Worm (Caenorhabditis elegans): ENCODE data around the gene cest-26.

cest-26 gene

DNA sequence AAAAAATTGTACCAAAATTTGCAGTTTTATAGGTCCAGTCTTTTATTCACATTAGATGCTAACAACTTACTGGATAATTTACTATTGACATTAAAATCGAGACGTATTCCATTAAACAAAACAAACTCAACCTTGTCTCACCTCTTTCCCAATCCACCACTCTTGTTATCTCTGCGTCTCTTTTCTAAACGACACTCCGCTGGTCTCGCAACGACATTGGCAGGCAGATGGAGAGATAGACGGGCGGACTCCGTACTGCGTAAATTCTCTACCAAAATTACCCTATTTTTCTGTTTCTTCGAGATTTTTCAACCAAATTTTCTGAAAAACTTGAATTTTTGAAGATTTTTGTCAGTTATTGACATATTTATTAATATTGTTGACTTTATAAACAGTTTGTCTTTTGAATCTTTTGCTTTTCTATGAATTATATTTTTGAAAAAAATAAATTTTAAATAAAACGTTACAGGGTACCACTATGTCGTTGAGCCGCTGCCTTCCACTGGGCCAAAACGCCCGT, 31.9 kb upstream of the cest-26 start, which contains the start of gene asb-2 (continued):
- peak; percentile 70 for TF ChIP-seq grh-1 (GFP tag; IDR thresholded peaks at IDR 0.05)
- TF ChIP-seq pax-3 (tag; optimal IDR thresholded peaks at IDR 0.05), result peak; percentile 39
- TF ChIP-seq blmp-1 (tag; optimal IDR thresholded peaks at IDR 0.05), result no peak
- peak; percentile 92 for TF ChIP-seq nhr-85 (tag)
- TF ChIP-seq hlh-17 (GFP tag; optimal IDR thresholded peaks at IDR 0.05; ENCODE audit: borderline replicate concordance), result no peak
- TF ChIP-seq mdl-1 (tag; optimal IDR thresholded peaks at IDR 0.05), result peak in 1 of 2 experiments; percentile 87
- peak; percentile 88 for TF ChIP-seq unc-130 (tag; optimal IDR thresholded peaks at IDR 0.05)
- peak; percentile 86 for TF ChIP-seq tbx-2 (tag; optimal IDR thresholded peaks at IDR 0.05)
- no peak for TF ChIP-seq ztf-11 (tag; optimal IDR thresholded peaks at IDR 0.05)
- TF ChIP-seq C34B4.2 (tag; optimal IDR thresholded peaks at IDR 0.05), result no peak
- TF ChIP-seq C04F5.9 (tag; optimal IDR thresholded peaks at IDR 0.05), result peak; percentile 64
- no peak for TF ChIP-seq unc-98 (GFP tag; IDR thresholded peaks at IDR 0.05)
- TF ChIP-seq nhr-11 (tag; optimal IDR thresholded peaks at IDR 0.05), result peak; percentile 67
- peak; percentile 79 to 90 for TF ChIP-seq efl-1 (optimal IDR thresholded peaks at IDR 0.05)
- TF ChIP-seq efl-1 (GFP tag; optimal IDR thresholded peaks at IDR 0.05 in 1 of 2), result peak; percentile 71 to 93
- TF ChIP-seq lin-15B (tag; optimal IDR thresholded peaks at IDR 0.05), result peak; percentile 87
- no peak for TF ChIP-seq nhr-84 (tag; optimal IDR thresholded peaks at IDR 0.05)
- peak; percentile 80 for TF ChIP-seq fkh-8 (tag; optimal IDR thresholded peaks at IDR 0.05)
- TF ChIP-seq skn-1 (tag; optimal IDR thresholded peaks at IDR 0.05), result peak; percentile 94
- peak; percentile 74 to 93 (median 79) for TF ChIP-seq ceh-82 (tag; optimal IDR thresholded peaks at IDR 0.05)
- TF ChIP-seq mab-9 (GFP tag; IDR thresholded peaks at IDR 0.05), result no peak
- TF ChIP-seq rnt-1 (tag; optimal IDR thresholded peaks at IDR 0.05), result peak; percentile 91
- peak; percentile 2 for TF ChIP-seq ceh-90 (tag; optimal IDR thresholded peaks at IDR 0.05)
- no peak for TF ChIP-seq nhr-12 (tag; optimal IDR thresholded peaks at IDR 0.05)
- no peak for TF ChIP-seq efl-3 (GFP tag; optimal IDR thresholded peaks at IDR 0.05)
- TF ChIP-seq ztf-4 (tag; optimal IDR thresholded peaks at IDR 0.05), result peak; percentile 64
- TF ChIP-seq nhr-19 (GFP tag; conservative IDR thresholded peaks at IDR 0.05), result peak; percentile 86
- TF ChIP-seq snu-23 (GFP tag; optimal IDR thresholded peaks at IDR 0.05), result peak; percentile 94
- TF ChIP-seq elt-2 (tag; optimal IDR thresholded peaks at IDR 0.05), result peak; percentile 32
- peak; percentile 58 for TF ChIP-seq egl-13 (tag; optimal IDR thresholded peaks at IDR 0.05)
- peak; percentile 48 for TF ChIP-seq nhr-237 (tag; optimal IDR thresholded peaks at IDR 0.05)
- TF ChIP-seq snpc-4 (tag; optimal IDR thresholded peaks at IDR 0.05), result peak; percentile 71
- TF ChIP-seq lir-3 (tag; optimal IDR thresholded peaks at IDR 0.05; ENCODE audit: poor library complexity), result peak; percentile 64
- TF ChIP-seq lin-35 (GFP tag; optimal IDR thresholded peaks at IDR 0.05), result peak; percentile 79 to 92
- TF ChIP-seq sup-37 (GFP tag; optimal IDR thresholded peaks at IDR 0.05), result no peak
- TF ChIP-seq pqm-1 (tag; optimal IDR thresholded peaks at IDR 0.05), result no peak
- no peak for TF ChIP-seq hlh-4 (tag; optimal IDR thresholded peaks at IDR 0.05)
- peak in 5 of 6 experiments; percentile 43 to 87 (median 61) for TF ChIP-seq elt-3 (tag; optimal IDR thresholded peaks at IDR 0.05)
- TF ChIP-seq egl-27 (tag; optimal IDR thresholded peaks at IDR 0.05), result no peak
- peak; percentile 66 for TF ChIP-seq unc-86 (tag; optimal IDR thresholded peaks at IDR 0.05)
- peak; percentile 69 to 79 (median 78) for TF ChIP-seq dpl-1 (GFP tag; optimal IDR thresholded peaks at IDR 0.05)
- peak; percentile 93 for TF ChIP-seq lin-14 (GFP tag; optimal IDR thresholded peaks at IDR 0.05)
- TF ChIP-seq irx-1 (tag; optimal IDR thresholded peaks at IDR 0.05), result peak; percentile 59
- no peak for TF ChIP-seq nhr-76 (tag; optimal IDR thresholded peaks at IDR 0.05)
- TF ChIP-seq nhr-77 (tag; optimal IDR thresholded peaks at IDR 0.05), result peak; percentile 80
- TF ChIP-seq xbp-1 (tag; optimal IDR thresholded peaks at IDR 0.05), result peak; percentile 97
- no peak for TF ChIP-seq zag-1 (tag; optimal IDR thresholded peaks at IDR 0.05)
- TF ChIP-seq dsc-1 (tag; optimal IDR thresholded peaks at IDR 0.05), result peak; percentile 79
- peak; percentile 55 for TF ChIP-seq isw-1 (GFP tag; IDR thresholded peaks at IDR 0.05)
- TF ChIP-seq sox-4 (tag; optimal IDR thresholded peaks at IDR 0.05), result no peak
- TF ChIP-seq pag-3 (tag; optimal IDR thresholded peaks at IDR 0.05; ENCODE audit: borderline replicate concordance, insufficient read depth), result no peak
- peak; percentile 89 for TF ChIP-seq C16A3.4 (tag; optimal IDR thresholded peaks at IDR 0.05)

Data from whole organism, L1 larva.